Worm (Caenorhabditis elegans) whole organism, L4 larva: ENCODE data around the gene F38A5.22.
A peak's percentile ranks its signal among the peaks of the same experiment; 100 is the strongest.

Source experiments
- D1046.2 ChIP-seq: fragments of 200-800 bp; sonication (Bioruptor generic); IDR thresholded peaks from 2 replicates; pipeline ENCODE4 v1.3.6; 2022; ENCODE audit warnings: missing genetic modification characterization, missing compliant biosample characterization
- F44E2.7 ChIP-seq: fragments of 200-800 bp; sonication (Bioruptor generic); IDR thresholded peaks from 2 replicates; pipeline ENCODE4 v2.1.2; 2022; ENCODE audit warnings: missing genetic modification characterization, missing compliant biosample characterization
- R02D3.7 ChIP-seq: fragments of 150-350 bp; sonication (generic microtip); optimal IDR thresholded peaks from 3 replicates; lab custom pipeline; 2014; ENCODE audit warnings: missing biosample characterization, missing genetic modification characterization
- T26A8.4 ChIP-seq: fragments of 200-800 bp; sonication (Bioruptor generic); IDR thresholded peaks from 2 replicates; pipeline ENCODE4 v1.3.6; 2022; ENCODE audit warnings: missing genetic modification characterization, missing compliant biosample characterization
- Y105C5A.15 ChIP-seq: fragments of 200-800 bp; sonication (Bioruptor generic); IDR thresholded peaks from 2 replicates; pipeline ENCODE4 v1.3.6; 2022; ENCODE audit warnings: missing genetic modification characterization, missing compliant biosample characterization
- Y5F2A.4 ChIP-seq: fragments of 200-800 bp; sonication (Bioruptor generic); optimal IDR thresholded peaks from 2 replicates; lab custom pipeline; 2018; ENCODE audit warnings: mild to moderate bottlenecking, missing genetic modification characterization, missing compliant biosample characterization
- Y75B8A.6 ChIP-seq: fragments of 200-800 bp; sonication (Bioruptor generic); IDR thresholded peaks from 2 replicates; pipeline ENCODE4 v1.3.6; 2022; ENCODE audit warnings: missing genetic modification reagents, missing genetic modification characterization, missing compliant biosample characterization
- ZK546.5 ChIP-seq, 2 experiments: sonication (generic microtip); optimal IDR thresholded peaks; 2 replicates each; lab custom pipeline; 2017; ENCODE audit warnings: missing biosample characterization in 2 of 2, missing genetic modification characterization in 2 of 2
- aha-1 ChIP-seq: fragments of 150-350 bp; peaks from one replicate; lab custom pipeline; 2014; ENCODE audit warnings: missing biosample characterization, missing genetic modification characterization
- arid-1 ChIP-seq: fragments of 200-800 bp; sonication (Bioruptor generic); conservative IDR thresholded peaks from 2 replicates; pipeline ENCODE4 v1.3.6; 2022; ENCODE audit warnings: missing genetic modification reagents, missing genetic modification characterization, missing compliant biosample characterization
- ceh-20 ChIP-seq: fragments of 200-800 bp; sonication (Bioruptor generic); IDR thresholded peaks from 2 replicates; pipeline ENCODE4 v1.3.6; 2022; ENCODE audit warnings: missing genetic modification reagents, missing genetic modification characterization, missing compliant biosample characterization
- ceh-32 ChIP-seq: sonication (generic microtip); optimal IDR thresholded peaks from 2 replicates; lab custom pipeline; 2016; ENCODE audit warnings: mild to moderate bottlenecking, missing genetic modification characterization, missing compliant biosample characterization; ENCODE audit not compliant: poor library complexity
- cey-2 ChIP-seq: sonication (generic microtip); optimal IDR thresholded peaks from 3 replicates; lab custom pipeline; 2017; ENCODE audit warnings: missing genetic modification characterization, mild to moderate bottlenecking, missing compliant biosample characterization, antibody characterized with exemption, borderline replicate concordance; ENCODE audit not compliant: insufficient read depth
- daf-16 ChIP-seq, 3 experiments: sonication (generic microtip); optimal IDR thresholded peaks; 2 replicates each; lab custom pipeline; 2016 to 2017; ENCODE audit warnings: missing genetic modification characterization in 3 of 3, missing genetic modification reagents in 3 of 3, mild to moderate bottlenecking in 2 of 3, missing compliant biosample characterization in 2 of 3, missing biosample characterization in 1 of 3, moderate library complexity in 1 of 3
- daf-8 ChIP-seq: fragments of 200-800 bp; sonication (Bioruptor generic); IDR thresholded peaks from 2 replicates; pipeline ENCODE4 v1.3.6; 2022; ENCODE audit warnings: missing genetic modification characterization, missing compliant biosample characterization
- dmd-6 ChIP-seq: fragments of 200-800 bp; sonication (Bioruptor generic); IDR thresholded peaks from 2 replicates; pipeline ENCODE4 v1.3.6; 2022; ENCODE audit warnings: missing genetic modification reagents, missing genetic modification characterization, missing compliant biosample characterization
- dve-1 ChIP-seq: sonication (generic microtip); optimal IDR thresholded peaks from 2 replicates; lab custom pipeline; 2017; ENCODE audit warnings: antibody characterized with exemption, mild to moderate bottlenecking, missing genetic modification characterization, missing compliant biosample characterization; ENCODE audit not compliant: insufficient read depth
- egl-27 ChIP-seq: sonication (generic microtip); optimal IDR thresholded peaks from 3 replicates; lab custom pipeline; 2017; ENCODE audit warnings: missing biosample characterization, missing genetic modification reagents, missing genetic modification characterization
- gei-8 ChIP-seq: fragments of 200-800 bp; sonication (Bioruptor generic); optimal IDR thresholded peaks from 2 replicates; lab custom pipeline; 2018; ENCODE audit warnings: mild to moderate bottlenecking, missing genetic modification characterization, missing compliant biosample characterization
- hif-1 ChIP-seq, 2 experiments: sonication (generic microtip); optimal IDR thresholded peaks; 2 replicates each; lab custom pipeline; 2016 to 2017; ENCODE audit warnings: missing compliant biosample characterization in 2 of 2, missing genetic modification characterization in 2 of 2, missing genetic modification reagents in 2 of 2, missing genotype in 2 of 2, mild to moderate bottlenecking in 1 of 2
- hlh-30 ChIP-seq: sonication (generic microtip); optimal IDR thresholded peaks from 2 replicates; lab custom pipeline; 2017; ENCODE audit warnings: antibody characterized with exemption, mild to moderate bottlenecking, missing genetic modification characterization, missing compliant biosample characterization; ENCODE audit not compliant: insufficient read depth
- hmg-1.1 ChIP-seq: fragments of 200-800 bp; sonication (Bioruptor generic); IDR thresholded peaks from 2 replicates; pipeline ENCODE4 v1.3.6; 2022; ENCODE audit warnings: missing genetic modification reagents, missing genetic modification characterization, missing compliant biosample characterization
- lin-13 ChIP-seq: fragments of 150-350 bp; optimal IDR thresholded peaks from 2 replicates; lab custom pipeline; 2014; ENCODE audit warnings: missing biosample characterization, missing genetic modification reagents, missing genetic modification characterization
- lin-38 ChIP-seq: fragments of 200-800 bp; sonication (Bioruptor generic); IDR thresholded peaks from 2 replicates; pipeline ENCODE4 v1.3.6; 2022; ENCODE audit warnings: missing genetic modification reagents, missing genetic modification characterization, missing compliant biosample characterization
- lsy-2 ChIP-seq, 2 experiments: fragments of 150-350 bp in 1 of 2; sonication (generic microtip) in 1 of 2; optimal IDR thresholded peaks; 2 replicates each; lab custom pipeline; 2014 to 2017; ENCODE audit warnings: missing biosample characterization in 2 of 2, missing genetic modification characterization in 2 of 2
- madf-9 ChIP-seq: fragments of 200-800 bp; sonication (Bioruptor generic); conservative IDR thresholded peaks from 2 replicates; pipeline ENCODE4 v1.3.6; 2022; ENCODE audit warnings: missing genetic modification reagents, missing genetic modification characterization, missing compliant biosample characterization
- mdl-1 ChIP-seq, 2 experiments: fragments of 150-350 bp in 1 of 2; sonication (generic microtip) in 1 of 2; optimal IDR thresholded peaks; 2 replicates each; lab custom pipeline; 2014 to 2017; ENCODE audit warnings: missing biosample characterization in 2 of 2, missing genetic modification characterization in 2 of 2
- mep-1 ChIP-seq: fragments of 150-350 bp; sonication (generic microtip); optimal IDR thresholded peaks from 3 replicates; lab custom pipeline; 2014; ENCODE audit warnings: missing biosample characterization, missing genetic modification characterization
- mes-2 ChIP-seq: sonication (generic microtip); optimal IDR thresholded peaks from 2 replicates; lab custom pipeline; 2016; ENCODE audit warnings: missing genotype, mild to moderate bottlenecking, missing genetic modification characterization, missing compliant biosample characterization; ENCODE audit not compliant: poor library complexity, severe bottlenecking
- mxl-3 ChIP-seq: fragments of 200-800 bp; sonication (Bioruptor generic); optimal IDR thresholded peaks from 2 replicates; lab custom pipeline; 2018; ENCODE audit warnings: mild to moderate bottlenecking, missing genetic modification characterization, missing compliant biosample characterization
- nhr-10 ChIP-seq: fragments of 150-350 bp; optimal IDR thresholded peaks from 2 replicates; lab custom pipeline; 2014; ENCODE audit warnings: missing biosample characterization, missing genetic modification characterization
- nhr-102 ChIP-seq: sonication (generic microtip); optimal IDR thresholded peaks from 2 replicates; lab custom pipeline; 2016; ENCODE audit warnings: mild to moderate bottlenecking, missing genetic modification characterization, moderate library complexity, missing compliant biosample characterization
- nhr-11 ChIP-seq: fragments of 150-350 bp; optimal IDR thresholded peaks from 2 replicates; lab custom pipeline; 2014; ENCODE audit warnings: missing biosample characterization, missing genetic modification characterization
- nhr-25 ChIP-seq: sonication (generic microtip); optimal IDR thresholded peaks from 2 replicates; lab custom pipeline; 2017; ENCODE audit warnings: missing genetic modification characterization, mild to moderate bottlenecking, missing compliant biosample characterization, antibody characterized with exemption, moderate library complexity, borderline replicate concordance; ENCODE audit not compliant: insufficient read depth
- nhr-28 ChIP-seq: fragments of 150-350 bp; optimal IDR thresholded peaks from 2 replicates; lab custom pipeline; 2014; ENCODE audit warnings: missing biosample characterization, missing genetic modification characterization
- nhr-42 ChIP-seq: fragments of 200-800 bp; sonication (Bioruptor generic); IDR thresholded peaks from 2 replicates; pipeline ENCODE4 v1.3.6; 2022; ENCODE audit warnings: missing genetic modification characterization, missing compliant biosample characterization
- nhr-6 ChIP-seq: fragments of 150-350 bp; optimal IDR thresholded peaks from 2 replicates; lab custom pipeline; 2014; ENCODE audit warnings: missing biosample characterization, missing genetic modification characterization
- nhr-76 ChIP-seq: fragments of 150-350 bp; optimal IDR thresholded peaks from 2 replicates; lab custom pipeline; 2014; ENCODE audit warnings: missing biosample characterization, missing genetic modification characterization
- pha-4 ChIP-seq, 2 experiments: fragments of 150-350 bp in 1 of 2; fragments of 200-800 bp in 1 of 2; sonication (Bioruptor generic) in 1 of 2; IDR thresholded peaks in 1 of 2; optimal IDR thresholded peaks in 1 of 2; 2 replicates each; pipeline versions ENCODE4 v1.3.6 to Lab custom; 2014 to 2022; ENCODE audit warnings: missing genetic modification characterization in 2 of 2, missing genetic modification reagents in 2 of 2, missing biosample characterization in 1 of 2, missing compliant biosample characterization in 1 of 2
- snpc-1.2 ChIP-seq: fragments of 200-800 bp; sonication (Bioruptor generic); IDR thresholded peaks from 2 replicates; pipeline ENCODE4 v1.3.6; 2022; ENCODE audit warnings: missing genetic modification reagents, missing genetic modification characterization, missing compliant biosample characterization
- tag-97 ChIP-seq: fragments of 200-800 bp; sonication (Bioruptor generic); IDR thresholded peaks from 2 replicates; pipeline ENCODE4 v1.3.6; 2022; ENCODE audit warnings: missing genetic modification characterization, missing compliant biosample characterization
- unc-130 ChIP-seq: sonication (generic microtip); optimal IDR thresholded peaks from 2 replicates; lab custom pipeline; 2016; ENCODE audit warnings: missing genetic modification reagents, missing genetic modification characterization, missing compliant biosample characterization
- unc-39 ChIP-seq: sonication (generic microtip); optimal IDR thresholded peaks from 2 replicates; lab custom pipeline; 2017; ENCODE audit warnings: missing biosample characterization, missing genetic modification characterization
- unc-62 ChIP-seq, 3 experiments: fragments of 150-350 bp in 1 of 3; sonication (generic microtip); optimal IDR thresholded peaks in 2 of 3; peaks in 1 of 3; 1 replicate in 1 of 3; 2 replicates in 2 of 3; lab custom pipeline; 2014 to 2017; ENCODE audit warnings: missing biosample characterization in 3 of 3, missing genetic modification characterization in 3 of 3, missing genetic modification reagents in 3 of 3, missing genotype in 1 of 3
- zip-11 ChIP-seq: fragments of 200-800 bp; sonication (Bioruptor generic); IDR thresholded peaks from 2 replicates; pipeline ENCODE4 v1.3.6; 2022; ENCODE audit warnings: missing genetic modification characterization, missing compliant biosample characterization

Gene F38A5.22

ce11 chrIV:6581658-6582057, 14.1 kb downstream of the F38A5.22 start:
- TF ChIP-seq egl-27 (no peak), ZK546.5 (tag; optimal IDR thresholded peaks at IDR 0.05; lab: Kevin White, UChicago) (no peak), aha-1 (tag; lab: Kevin White, UChicago) (peak; percentile 59), F44E2.7 (GFP tag; lab: Robert Waterston, UW) (no peak), snpc-1.2 (GFP tag; lab: Robert Waterston, UW) (no peak), unc-62 (GFP tag; optimal IDR thresholded peaks at IDR 0.05 in 1 of 2; lab: Kevin White, UChicago) (peak in 1 of 2 experiments; percentile 94), unc-62 (tag; optimal IDR thresholded peaks at IDR 0.05; lab: Kevin White, UChicago) (no peak), daf-8 (GFP tag; lab: Robert Waterston, UW) (no peak)

- TF ChIP-seq nhr-11 (tag; lab: Kevin White, UChicago), result no peak
- no peak for TF ChIP-seq Y75B8A.6
- TF ChIP-seq nhr-42 (GFP tag; lab: Robert Waterston, UW), result no peak
- no peak for TF ChIP-seq ceh-20 (GFP tag; lab: Robert Waterston, UW)
- no peak for TF ChIP-seq nhr-10 (tag; lab: Kevin White, UChicago)
- TF ChIP-seq unc-130 (GFP tag; lab: Kevin White, UChicago), result no peak
Observed at ce11 chrIV:6577914-6578313, 17.8 kb downstream of the F38A5.22 start, which contains the start of gene C43G2.3. Gene C43G2.3 (plus strand): TSS chrIV:6578214.

ce11 chrIV:6576728-6577101, 19.0 kb downstream of the F38A5.22 start:
- TF ChIP-seq dve-1 (tag; lab: Kevin White, UChicago) (peak; percentile 87), gei-8 (GFP tag; lab: Kevin White, UChicago) (no peak), ZK546.5 (tag; optimal IDR thresholded peaks at IDR 0.05; lab: Kevin White, UChicago) (no peak), mep-1 (tag; lab: Kevin White, UChicago) (peak; percentile 65), madf-9 (GFP tag; lab: Robert Waterston, UW) (peak; percentile 49; the same call in 1 of the 2 replicates), lsy-2 (tag; optimal IDR thresholded peaks at IDR 0.05; lab: Kevin White, UChicago) (peak in 1 of 2 experiments; percentile 27), mxl-3 (GFP tag; lab: Kevin White, UChicago) (peak; percentile 30), tag-97 (GFP tag; lab: Robert Waterston, UW) (no peak), hmg-1.1 (peak; percentile 45), D1046.2 (GFP tag; lab: Robert Waterston, UW) (no peak), nhr-25 (peak; percentile 63), R02D3.7 (tag; lab: Kevin White, UChicago) (no peak), nhr-28 (tag; lab: Kevin White, UChicago) (peak; percentile 67), hif-1 (tag; optimal IDR thresholded peaks at IDR 0.05; lab: Kevin White, UChicago) (peak in 1 of 2 experiments; percentile 17), ceh-32 (no peak), Y105C5A.15 (no peak), daf-16 (GFP tag; optimal IDR thresholded peaks at IDR 0.05; lab: Kevin White, UChicago) (peak in 1 of 2 experiments; percentile 1), daf-16 (tag; optimal IDR thresholded peaks at IDR 0.05; lab: Kevin White, UChicago) (peak; percentile 67), cey-2 (tag; lab: Kevin White, UChicago) (no peak), lin-13 (peak; percentile 16), nhr-76 (tag; lab: Kevin White, UChicago) (no peak), zip-11 (no peak), mes-2 (tag; lab: Kevin White, UChicago) (peak; percentile 41), nhr-102 (tag; lab: Kevin White, UChicago) (peak; percentile 26), hlh-30 (peak; percentile 59), T26A8.4 (GFP tag; lab: Robert Waterston, UW) (0 out of 2 replicates have a peak, but pooled peaks have one; percentile 13), pha-4 (GFP tag; IDR thresholded peaks at IDR 0.05; lab: Robert Waterston, UW) (no peak), pha-4 (tag; optimal IDR thresholded peaks at IDR 0.05; lab: Kevin White, UChicago) (peak; percentile 32), lin-38 (GFP tag; lab: Robert Waterston, UW) (peak; percentile 49), mdl-1 (tag; optimal IDR thresholded peaks at IDR 0.05; lab: Kevin White, UChicago) (peak in 1 of 2 experiments; percentile 36), unc-39 (tag; lab: Kevin White, UChicago) (no peak), dmd-6 (GFP tag; lab: Robert Waterston, UW) (peak; percentile 19; the same call in 1 of the 2 replicates), Y5F2A.4 (GFP tag; lab: Kevin White, UChicago) (no peak), nhr-6 (tag; lab: Kevin White, UChicago) (peak; percentile 30), arid-1 (GFP tag; lab: Robert Waterston, UW) (0 out of 2 replicates have a peak, but pooled peaks have one; percentile 36)
